Worm (Caenorhabditis elegans) whole organism, late embryonic: ENCODE results near the gene W03B1.9.

Experiments
- ama-1 ChIP-seq: fragments of 150-350 bp; optimal IDR thresholded peaks from 2 replicates; lab custom pipeline; 2014
- ceh-18 ChIP-seq: sonication (generic microtip); optimal IDR thresholded peaks from 2 replicates; lab custom pipeline; 2016; ENCODE audit warnings: missing genetic modification characterization, missing compliant biosample characterization
- ceh-34 ChIP-seq: sonication (generic microtip); optimal IDR thresholded peaks from 2 replicates; lab custom pipeline; 2016; ENCODE audit warnings: mild to moderate bottlenecking, missing genetic modification characterization, missing compliant biosample characterization
- dmd-4 ChIP-seq: sonication (generic microtip); optimal IDR thresholded peaks from 2 replicates; lab custom pipeline; 2016; ENCODE audit warnings: borderline replicate concordance, missing genetic modification characterization, missing compliant biosample characterization
- elt-4 ChIP-seq: sonication (generic microtip); optimal IDR thresholded peaks from 2 replicates; lab custom pipeline; 2016; ENCODE audit warnings: missing genetic modification characterization, missing compliant biosample characterization
- pag-3 ChIP-seq: sonication (generic microtip); optimal IDR thresholded peaks from 2 replicates; lab custom pipeline; 2016; ENCODE audit warnings: missing compliant biosample characterization, missing genetic modification characterization, borderline replicate concordance
- pros-1 ChIP-seq: fragments of 150-350 bp; optimal IDR thresholded peaks from 2 replicates; lab custom pipeline; 2014; ENCODE audit warnings: missing biosample characterization, missing genetic modification reagents, missing genetic modification characterization

ce11 chrIV:4319473-4319872 lies 37.3 kb downstream of the W03B1.9 start:
- no peak for TF ChIP-seq elt-4 (tag; lab: Kevin White, UChicago)
- no peak for TF ChIP-seq pag-3
- no peak for TF ChIP-seq ceh-18 (tag; lab: Kevin White, UChicago)
- no peak for TF ChIP-seq pros-1
- TF ChIP-seq dmd-4 (tag; lab: Kevin White, UChicago) = no peak
- no peak for TF ChIP-seq ama-1
- TF ChIP-seq ceh-34 (tag; lab: Kevin White, UChicago) = no peak
